Fruit fly (Drosophila melanogaster) whole organism, prepupa: ENCODE results near the gene CG7029.

Experiments
- CG16779 ChIP-seq: fragments of 200-800 bp; sonication (Bioruptor generic); optimal IDR thresholded peaks from 3 replicates; lab custom pipeline; 2017; ENCODE audit warnings: missing biosample characterization, mild to moderate bottlenecking, missing genetic modification characterization
- CG31627 ChIP-seq: fragments of 200-800 bp; sonication (Bioruptor generic); optimal IDR thresholded peaks from 3 replicates; lab custom pipeline; 2016; ENCODE audit warnings: missing biosample characterization, missing genetic modification characterization
- CG34406 ChIP-seq: fragments of 200-800 bp; sonication (Bioruptor generic); optimal IDR thresholded peaks from 3 replicates; lab custom pipeline; 2016; ENCODE audit warnings: missing biosample characterization, missing genetic modification characterization
- CG6808 ChIP-seq: fragments of 200-800 bp; sonication (Bioruptor generic); optimal IDR thresholded peaks from 3 replicates; lab custom pipeline; 2017; ENCODE audit warnings: missing biosample characterization, missing genetic modification characterization, mild to moderate bottlenecking, moderate library complexity, missing genetic modification reagents
- dac ChIP-seq: fragments of 200-800 bp; sonication (Bioruptor generic); optimal IDR thresholded peaks from 2 replicates; lab custom pipeline; 2017; ENCODE audit warnings: missing biosample characterization, mild to moderate bottlenecking, missing genetic modification characterization
- svp ChIP-seq: fragments of 200-800 bp; sonication (Bioruptor generic); peaks from one replicate; lab custom pipeline; 2016; ENCODE audit warnings: missing biosample characterization, missing genetic modification characterization

dm6 chr3R:22803655-22804341 lies 53.1 kb downstream of the CG7029 start, which contains the start of gene CG7031:
- no peak for TF ChIP-seq CG16779 (tag; lab: Kevin White, UChicago)
- TF ChIP-seq CG34406 (GFP tag; lab: Kevin White, UChicago): no peak
- no peak for TF ChIP-seq CG6808
- no peak for TF ChIP-seq CG31627
- no peak for TF ChIP-seq dac (GFP tag; lab: Kevin White, UChicago)
- no peak for TF ChIP-seq svp
